Fruit fly (Drosophila melanogaster): ENCODE results near the gene CG3345.

Gene CG3345

DNA sequence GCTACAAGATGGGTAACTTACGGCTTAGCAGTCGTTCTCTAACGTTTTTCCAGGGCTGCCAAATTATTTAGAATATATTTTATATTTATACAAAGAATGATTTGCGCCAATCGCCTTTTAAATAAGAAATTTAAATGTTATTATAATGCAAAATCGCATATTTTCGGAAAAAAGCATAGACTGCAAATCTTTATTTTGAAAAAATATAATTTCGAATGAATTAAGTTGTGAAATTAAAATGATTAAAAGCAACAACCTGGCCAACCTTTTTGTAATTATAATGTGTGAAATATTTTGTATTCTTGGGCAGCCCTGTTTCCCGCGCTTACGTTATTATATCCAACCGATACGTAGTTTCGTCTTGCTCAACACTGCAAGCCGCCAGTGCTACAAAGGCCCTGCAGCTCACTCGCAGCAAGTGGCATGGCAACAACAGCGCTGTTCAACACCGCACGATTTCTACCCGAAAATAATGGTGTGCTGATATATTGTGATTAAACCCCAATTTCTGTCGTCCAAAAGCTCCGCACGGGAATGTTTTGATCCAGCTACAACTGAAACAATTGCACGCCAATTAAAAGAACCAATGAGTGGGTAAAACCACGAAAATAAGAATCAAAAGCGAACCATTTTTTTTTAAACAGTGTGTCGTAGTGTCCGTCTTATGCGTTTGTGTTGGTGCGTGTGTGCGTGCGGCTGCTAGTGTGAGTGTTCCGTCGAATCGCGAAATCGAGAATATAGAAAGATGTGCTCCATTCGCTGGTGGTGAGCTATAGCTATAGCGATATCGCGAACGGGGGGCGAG lies 28.8 kb downstream of the CG3345 start, which contains the start of gene Pi3K21B (continued):
- TF ChIP-seq CG34422 (GFP tag; IDR thresholded peaks at IDR 0.05) (no peak; the same call in 1 of the 3 replicates), chinmo (GFP tag; IDR thresholded peaks at IDR 0.05; ENCODE audit: partially characterized antibody) (0 out of 4 replicates have a peak, but pooled peaks have one; percentile 70), crol (GFP tag; IDR thresholded peaks at IDR 0.05) (no peak), CG5953 (GFP tag; IDR thresholded peaks at IDR 0.05) (peak; percentile 82), Bdp1 (GFP tag; optimal IDR thresholded peaks at IDR 0.05) (peak; percentile 86), CG8359 (GFP tag; optimal IDR thresholded peaks at IDR 0.05; ENCODE audit: borderline replicate concordance) (peak; percentile 58), ara (GFP tag; IDR thresholded peaks at IDR 0.05) (peak; percentile 82), CG11696 (GFP tag; IDR thresholded peaks at IDR 0.05) (no peak), CG30403 (GFP tag; optimal IDR thresholded peaks at IDR 0.05) (peak; percentile 96), CG16863 (GFP tag; optimal IDR thresholded peaks at IDR 0.05) (peak; percentile 86), CG12155 (GFP tag; optimal IDR thresholded peaks at IDR 0.05) (peak; percentile 92), rib (GFP tag; IDR thresholded peaks at IDR 0.05) (peak; percentile 51; the same call in 1 of the 2 replicates), mam (GFP tag; optimal IDR thresholded peaks at IDR 0.05) (peak; percentile 96), CG30431 (GFP tag; optimal IDR thresholded peaks at IDR 0.05) (peak; percentile 79), Eip74EF (GFP tag; optimal IDR thresholded peaks at IDR 0.05) (peak in 1 of 2 experiments; percentile 65), CG17912 (GFP tag; optimal IDR thresholded peaks at IDR 0.05) (peak; percentile 78), CG2678 (tag; optimal IDR thresholded peaks at IDR 0.05) (peak; percentile 91), CG3281 (GFP tag; optimal IDR thresholded peaks at IDR 0.05) (peak; percentile 94), ac (GFP tag; optimal IDR thresholded peaks at IDR 0.05) (peak; percentile 14), en (GFP tag; optimal IDR thresholded peaks at IDR 0.05) (peak; percentile 58), CG9817 (tag; optimal IDR thresholded peaks at IDR 0.05) (peak; percentile 93), Bteb2 (GFP tag; optimal IDR thresholded peaks at IDR 0.05) (peak; percentile 83), slp2 (GFP tag; optimal IDR thresholded peaks at IDR 0.05) (peak; percentile 78), CG4360 (GFP tag; IDR thresholded peaks at IDR 0.05) (no peak), CG1832 (GFP tag; optimal IDR thresholded peaks at IDR 0.05) (no peak), zf30C (GFP tag; optimal IDR thresholded peaks at IDR 0.05) (peak; percentile 10), HLH54F (GFP tag; optimal IDR thresholded peaks at IDR 0.05) (peak; percentile 96), CG4328 (GFP tag; optimal IDR thresholded peaks at IDR 0.05) (peak; percentile 89), klu (GFP tag; IDR thresholded peaks at IDR 0.05) (peak; percentile 77), CG30020 (tag; optimal IDR thresholded peaks at IDR 0.05) (peak; percentile 75), CG42726 (GFP tag; IDR thresholded peaks at IDR 0.05; ENCODE audit: partially characterized antibody) (0 out of 2 replicates have a peak, but pooled peaks have one; percentile 39), E2f2 (GFP tag; IDR thresholded peaks at IDR 0.05) (peak; percentile 88), Myb (GFP tag; optimal IDR thresholded peaks at IDR 0.05) (peak; percentile 75), emc (GFP tag; optimal IDR thresholded peaks at IDR 0.05) (peak; percentile 73), ind (GFP tag; optimal IDR thresholded peaks at IDR 0.05) (peak; percentile 92), CG10431 (GFP tag; optimal IDR thresholded peaks at IDR 0.05) (peak; percentile 78), Oli (tag; optimal IDR thresholded peaks at IDR 0.05) (peak; percentile 86), ro (GFP tag; IDR thresholded peaks at IDR 0.05) (peak; percentile 43; the same call in 1 of the 2 replicates), CG9797 (GFP tag; optimal IDR thresholded peaks at IDR 0.05) (peak; percentile 46), stwl (tag; optimal IDR thresholded peaks at IDR 0.05) (peak; percentile 93), CG8089 (GFP tag; optimal IDR thresholded peaks at IDR 0.05) (peak; percentile 88), ham (GFP tag; IDR thresholded peaks at IDR 0.05) (peak; percentile 83), CG6654 (GFP tag; optimal IDR thresholded peaks at IDR 0.05) (peak; percentile 65), jing (GFP tag; optimal IDR thresholded peaks at IDR 0.05) (peak; percentile 43), Jarid2 (GFP tag; optimal IDR thresholded peaks at IDR 0.05) (peak; percentile 59), CHES-1-like (GFP tag; optimal IDR thresholded peaks at IDR 0.05) (peak; percentile 87), sug (tag; optimal IDR thresholded peaks at IDR 0.05) (peak; percentile 92), CG13624 (GFP tag; optimal IDR thresholded peaks at IDR 0.05) (peak; percentile 91), HmgD (GFP tag; optimal IDR thresholded peaks at IDR 0.05) (peak; percentile 87)
